Fruit fly (Drosophila melanogaster) whole organism, embryonic: Measurements from ENCODE around the gene Alg12.
A peak's percentile ranks its signal among the peaks of the same experiment; 100 is the strongest.

ENCODE experiments used
- Adf1 ChIP-seq: fragments of 200-800 bp; sonication (Bioruptor generic); IDR thresholded peaks from 2 replicates; pipeline ENCODE4 v1.3.6; 2022; ENCODE audit warnings: missing biosample characterization, missing genetic modification characterization
- CG1024 ChIP-seq: fragments of 200-800 bp; sonication (Bioruptor generic); IDR thresholded peaks from 2 replicates; pipeline ENCODE4 v1.3.6; 2022; ENCODE audit warnings: missing biosample characterization, missing genetic modification characterization
- CG11696 ChIP-seq: fragments of 200-800 bp; sonication (Bioruptor generic); IDR thresholded peaks from 2 replicates; pipeline ENCODE4 v1.3.6; 2022; ENCODE audit warnings: missing biosample characterization, missing genetic modification characterization
- CG11723 ChIP-seq: fragments of 200-800 bp; sonication (Bioruptor generic); optimal IDR thresholded peaks from 2 replicates; lab custom pipeline; 2017; ENCODE audit warnings: missing biosample characterization, mild to moderate bottlenecking, missing genetic modification characterization
- CG12769 ChIP-seq: fragments of 200-800 bp; sonication (Bioruptor generic); optimal IDR thresholded peaks from 2 replicates; lab custom pipeline; 2019; ENCODE audit warnings: missing biosample characterization, mild to moderate bottlenecking, missing genetic modification characterization, moderate library complexity
- CG13287 ChIP-seq: fragments of 200-800 bp; sonication (Bioruptor generic); IDR thresholded peaks from 2 replicates; pipeline ENCODE4 v1.3.6; 2022; ENCODE audit warnings: missing biosample characterization, missing genetic modification characterization; ENCODE audit not compliant: partially characterized antibody
- CG15011 ChIP-seq: fragments of 200-800 bp; sonication (Bioruptor generic); optimal IDR thresholded peaks from 3 replicates; lab custom pipeline; 2018; ENCODE audit warnings: missing biosample characterization, mild to moderate bottlenecking, missing genetic modification characterization
- CG17186 ChIP-seq: fragments of 200-800 bp; sonication (Bioruptor generic); optimal IDR thresholded peaks from 3 replicates; lab custom pipeline; 2017; ENCODE audit warnings: missing biosample characterization, missing genetic modification reagents, missing genetic modification characterization
- CG18011 ChIP-seq: fragments of 200-800 bp; sonication (Bioruptor generic); optimal IDR thresholded peaks from 2 replicates; lab custom pipeline; 2017; ENCODE audit warnings: missing biosample characterization, missing genetic modification characterization, mild to moderate bottlenecking, moderate library complexity, missing genotype
- CG2116 ChIP-seq: fragments of 200-800 bp; sonication (Bioruptor generic); optimal IDR thresholded peaks from 3 replicates; lab custom pipeline; 2018; ENCODE audit warnings: missing biosample characterization, mild to moderate bottlenecking, missing genetic modification characterization
- CG2889 ChIP-seq: fragments of 200-800 bp; sonication (Bioruptor generic); IDR thresholded peaks from 3 replicates; pipeline ENCODE4 v1.3.6; 2022; ENCODE audit warnings: missing biosample characterization, missing genetic modification characterization
- CG33557 ChIP-seq: fragments of 200-800 bp; sonication (Bioruptor generic); optimal IDR thresholded peaks from 2 replicates; lab custom pipeline; 2019; ENCODE audit warnings: missing biosample characterization, mild to moderate bottlenecking, missing genetic modification characterization, moderate library complexity
- CG4854 ChIP-seq: fragments of 200-800 bp; sonication (Bioruptor generic); optimal IDR thresholded peaks from 2 replicates; lab custom pipeline; 2016; ENCODE audit warnings: missing biosample characterization, missing genetic modification characterization, inconsistent platforms
- CG8388 ChIP-seq: fragments of 200-800 bp; sonication (Bioruptor generic); optimal IDR thresholded peaks from 2 replicates; lab custom pipeline; 2019; ENCODE audit warnings: missing biosample characterization, mild to moderate bottlenecking, missing genetic modification characterization, moderate library complexity
- D19A ChIP-seq: fragments of 200-800 bp; optimal IDR thresholded peaks from 3 replicates; lab custom pipeline; 2019; ENCODE audit warnings: missing biosample characterization, mild to moderate bottlenecking, missing genetic modification characterization, moderate library complexity
- Deaf1 ChIP-seq: fragments of 200-800 bp; optimal IDR thresholded peaks from 3 replicates; lab custom pipeline; 2019; ENCODE audit warnings: missing biosample characterization, mild to moderate bottlenecking, missing genetic modification characterization, moderate library complexity
- Dref ChIP-seq: fragments of 200-800 bp; sonication (Bioruptor generic); IDR thresholded peaks from 2 replicates; pipeline ENCODE4 v1.3.6; 2022; ENCODE audit warnings: missing biosample characterization, missing genetic modification characterization
- Drgx ChIP-seq: fragments of 200-800 bp; sonication (Bioruptor generic); IDR thresholded peaks from 2 replicates; pipeline ENCODE4 v1.3.6; 2022; ENCODE audit warnings: missing biosample characterization, missing genetic modification characterization
- Hand ChIP-seq: fragments of 200-800 bp; sonication (Bioruptor generic); optimal IDR thresholded peaks from 2 replicates; lab custom pipeline; 2017; ENCODE audit warnings: mild to moderate bottlenecking, missing biosample characterization, missing genetic modification reagents, missing genetic modification characterization
- Hmr ChIP-seq: fragments of 200-800 bp; sonication (Bioruptor generic); optimal IDR thresholded peaks from 3 replicates; lab custom pipeline; 2017; ENCODE audit warnings: mild to moderate bottlenecking, missing biosample characterization, missing genetic modification reagents, missing genetic modification characterization
- Meics ChIP-seq: fragments of 200-800 bp; sonication (Bioruptor generic); optimal IDR thresholded peaks from 2 replicates; lab custom pipeline; 2017; ENCODE audit warnings: missing biosample characterization, mild to moderate bottlenecking, missing genetic modification characterization
- Nf-YA ChIP-seq: fragments of 200-800 bp; sonication (Bioruptor generic); IDR thresholded peaks from 2 replicates; pipeline ENCODE4 v1.3.6; 2022; ENCODE audit warnings: missing biosample characterization, missing genetic modification characterization
- Sin3A ChIP-seq: fragments of >200 bp; optimal IDR thresholded peaks from 2 replicates; lab custom pipeline; 2018
- Sry-β ChIP-seq: fragments of 200-800 bp; sonication (Bioruptor generic); optimal IDR thresholded peaks from 2 replicates; lab custom pipeline; 2018; ENCODE audit warnings: missing biosample characterization, mild to moderate bottlenecking, missing genetic modification characterization, moderate library complexity
- ash1 ChIP-seq: fragments of 200-800 bp; sonication (Bioruptor generic); optimal IDR thresholded peaks from 2 replicates; lab custom pipeline; 2018; ENCODE audit warnings: missing biosample characterization, mild to moderate bottlenecking, missing genetic modification characterization
- az2 ChIP-seq: fragments of 200-800 bp; sonication (Bioruptor generic); optimal IDR thresholded peaks from 3 replicates; lab custom pipeline; 2016; ENCODE audit warnings: missing biosample characterization, missing genetic modification characterization
- bsh ChIP-seq, 2 experiments: fragments of 200-800 bp; sonication (Bioruptor generic); optimal IDR thresholded peaks; 2 replicates each; lab custom pipeline; 2017 to 2018; ENCODE audit warnings: mild to moderate bottlenecking in 2 of 2, missing biosample characterization in 2 of 2, missing genetic modification characterization in 2 of 2, moderate library complexity in 1 of 2
- btn ChIP-seq: fragments of 200-800 bp; sonication (Bioruptor generic); optimal IDR thresholded peaks from 2 replicates; lab custom pipeline; 2016; ENCODE audit warnings: missing biosample characterization, missing genetic modification characterization
- dpn ChIP-seq, 2 experiments: fragments of 200-800 bp; sonication (Bioruptor generic); optimal IDR thresholded peaks; 3 replicates each; lab custom pipeline; 2016; ENCODE audit warnings: missing biosample characterization in 2 of 2, missing genetic modification characterization in 2 of 2
- eve ChIP-seq, 2 experiments: fragments of >200 bp; optimal IDR thresholded peaks; 2 replicates each; lab custom pipeline; 2017; ENCODE audit warnings: missing biosample characterization in 2 of 2, missing genetic modification characterization in 2 of 2
- ftz-f1 ChIP-seq: fragments of 200-800 bp; sonication (Bioruptor generic); optimal IDR thresholded peaks from 2 replicates; lab custom pipeline; 2016; ENCODE audit warnings: missing biosample characterization, missing genetic modification characterization
- gce ChIP-seq: fragments of 200-800 bp; sonication (Bioruptor generic); IDR thresholded peaks from 3 replicates; pipeline ENCODE4 v1.3.6; 2022; ENCODE audit warnings: missing biosample characterization, missing genetic modification characterization
- jing ChIP-seq: fragments of 200-800 bp; sonication (Bioruptor generic); optimal IDR thresholded peaks from 2 replicates; lab custom pipeline; 2018; ENCODE audit warnings: missing biosample characterization, mild to moderate bottlenecking, missing genetic modification characterization
- kni ChIP-seq: fragments of 200-800 bp; sonication (Bioruptor generic); optimal IDR thresholded peaks from 3 replicates; lab custom pipeline; 2017; ENCODE audit warnings: mild to moderate bottlenecking, missing biosample characterization, missing genetic modification reagents, missing genetic modification characterization
- lbe ChIP-seq: fragments of 200-800 bp; sonication (Bioruptor generic); optimal IDR thresholded peaks from 2 replicates; lab custom pipeline; 2016; ENCODE audit warnings: missing biosample characterization, mild to moderate bottlenecking, missing genetic modification characterization
- lola ChIP-seq, 3 experiments: fragments of >200 bp in 2 of 3; fragments of 200-800 bp in 1 of 3; sonication (Bioruptor generic) in 1 of 3; optimal IDR thresholded peaks; 2 replicates each; lab custom pipeline; 2017 to 2019; ENCODE audit warnings: missing biosample characterization in 3 of 3, missing genetic modification characterization in 3 of 3, mild to moderate bottlenecking in 1 of 3, moderate library complexity in 1 of 3
- luna ChIP-seq: fragments of 200-800 bp; sonication (Bioruptor generic); optimal IDR thresholded peaks from 2 replicates; lab custom pipeline; 2016; ENCODE audit warnings: missing biosample characterization, missing genetic modification characterization
- nerfin-1 ChIP-seq: fragments of 200-800 bp; sonication (Bioruptor generic); optimal IDR thresholded peaks from 3 replicates; lab custom pipeline; 2019; ENCODE audit warnings: missing biosample characterization, mild to moderate bottlenecking, missing genetic modification characterization, moderate library complexity
- p53 ChIP-seq: fragments of 200-800 bp; sonication (Bioruptor generic); optimal IDR thresholded peaks from 2 replicates; lab custom pipeline; 2016; ENCODE audit warnings: missing biosample characterization, missing genetic modification characterization
- peb ChIP-seq: fragments of 200-800 bp; sonication (Bioruptor generic); IDR thresholded peaks from 2 replicates; pipeline ENCODE4 v1.3.6; 2022; ENCODE audit warnings: missing biosample characterization, missing genetic modification characterization
- pum ChIP-seq: fragments of 200-800 bp; sonication (Bioruptor generic); optimal IDR thresholded peaks from 2 replicates; lab custom pipeline; 2016; ENCODE audit warnings: missing biosample characterization, missing genetic modification characterization
- pzg ChIP-seq: fragments of 200-800 bp; sonication (Bioruptor generic); optimal IDR thresholded peaks from 3 replicates; lab custom pipeline; 2018; ENCODE audit warnings: missing biosample characterization, mild to moderate bottlenecking, missing genetic modification characterization, moderate library complexity
- rib ChIP-seq: fragments of 200-800 bp; sonication (Bioruptor generic); IDR thresholded peaks from 2 replicates; pipeline ENCODE4 v1.3.6; 2022; ENCODE audit warnings: missing biosample characterization, missing genetic modification characterization
- sisA ChIP-seq: fragments of 200-800 bp; sonication (Bioruptor generic); IDR thresholded peaks from 2 replicates; pipeline ENCODE4 v1.3.6; 2022; ENCODE audit warnings: missing biosample characterization, missing genetic modification characterization
- sug ChIP-seq: fragments of 200-800 bp; optimal IDR thresholded peaks from 2 replicates; lab custom pipeline; 2019; ENCODE audit warnings: missing biosample characterization, mild to moderate bottlenecking, missing genetic modification characterization, moderate library complexity
- unpg ChIP-seq: fragments of 200-800 bp; sonication (Bioruptor generic); optimal IDR thresholded peaks from 3 replicates; lab custom pipeline; 2018; ENCODE audit warnings: missing biosample characterization, mild to moderate bottlenecking, missing genetic modification characterization, moderate library complexity
- usp ChIP-seq: fragments of >200 bp; optimal IDR thresholded peaks from 2 replicates; lab custom pipeline; 2017; ENCODE audit warnings: missing biosample characterization, missing genetic modification characterization
- wdn ChIP-seq: fragments of 200-800 bp; sonication (Bioruptor generic); IDR thresholded peaks from 2 replicates; pipeline ENCODE4 v1.3.6; 2022; ENCODE audit warnings: missing biosample characterization, missing genetic modification characterization

Alg12 gene

dm6 chr3R:9710886-9711285 is 45.4 kb upstream of the Alg12 start, which contains the start of the genes trbd and dmt (continued):
- peak; percentile 97 for TF ChIP-seq ftz-f1 (GFP tag; lab: Kevin White, UChicago)
- TF ChIP-seq CG2889 (GFP tag; lab: Robert Waterston, UW): no peak

dm6 chr3R:9725121-9725956 is 31.0 kb upstream of the Alg12 start, which contains the start of gene hyd:
Gene hyd, minus strand, starts transcription at chr3R:9725615.
- TF ChIP-seq Drgx (GFP tag; lab: Robert Waterston, UW) (no peak), pzg (GFP tag; lab: Kevin White, UChicago) (peak; percentile 83), Nf-YA (GFP tag; lab: Robert Waterston, UW) (peak; percentile 33; the same call in 1 of the 2 replicates), CG2116 (GFP tag; lab: Kevin White, UChicago) (peak; percentile 80), CG33557 (GFP tag; lab: Kevin White, UChicago) (no peak), CG13287 (peak; percentile 87), CG4854 (GFP tag; lab: Kevin White, UChicago) (no peak), CG18011 (GFP tag; lab: Kevin White, UChicago) (no peak), D19A (tag; lab: Kevin White, UChicago) (no peak), lola (GFP tag; optimal IDR thresholded peaks at IDR 0.05; lab: Kevin White, UChicago) (no peak), az2 (no peak), Adf1 (no peak), Sry-β (GFP tag; lab: Kevin White, UChicago) (no peak), CG12769 (tag; lab: Kevin White, UChicago) (no peak), sug (tag; lab: Kevin White, UChicago) (no peak), wdn (no peak), kni (GFP tag; lab: Kevin White, UChicago) (no peak), Sin3A (lab: Kevin White, UChicago) (peak; percentile 70), Deaf1 (tag; lab: Kevin White, UChicago) (no peak), Dref (GFP tag; lab: Robert Waterston, UW) (peak; percentile 89), Hand (GFP tag; lab: Kevin White, UChicago) (no peak), CG8388 (GFP tag; lab: Kevin White, UChicago) (no peak), pum (GFP tag; lab: Kevin White, UChicago) (no peak), CG11723 (GFP tag; lab: Kevin White, UChicago) (no peak), btn (GFP tag; lab: Kevin White, UChicago) (no peak), dpn (GFP tag; optimal IDR thresholded peaks at IDR 0.05; lab: Kevin White, UChicago) (no peak), CG15011 (GFP tag; lab: Kevin White, UChicago) (no peak), sisA (GFP tag; lab: Robert Waterston, UW) (no peak), nerfin-1 (tag; lab: Kevin White, UChicago) (peak; percentile 89), CG17186 (GFP tag; lab: Kevin White, UChicago) (peak; percentile 24), gce (GFP tag; lab: Robert Waterston, UW) (no peak), bsh (GFP tag; optimal IDR thresholded peaks at IDR 0.05; lab: Kevin White, UChicago) (no peak), CG1024 (GFP tag; lab: Robert Waterston, UW) (no peak), Hmr (GFP tag; lab: Kevin White, UChicago) (no peak), usp (no peak), CG11696 (no peak), eve (GFP tag; optimal IDR thresholded peaks at IDR 0.05; lab: Kevin White, UChicago) (no peak), jing (GFP tag; lab: Kevin White, UChicago) (no peak), p53 (GFP tag; lab: Kevin White, UChicago) (no peak), rib (GFP tag; lab: Robert Waterston, UW) (no peak), Meics (GFP tag; lab: Kevin White, UChicago) (no peak), ash1 (GFP tag; lab: Kevin White, UChicago) (no peak), peb (GFP tag; lab: Robert Waterston, UW) (no peak), luna (GFP tag; lab: Kevin White, UChicago) (no peak), unpg (no peak), lbe (no peak)
